Worm (Caenorhabditis elegans) whole organism, young adult: Measurements from ENCODE around the gene bir-1.

ENCODE experiments used
- F37B4.10 ChIP-seq: fragments of 200-800 bp; sonication (Bioruptor generic); IDR thresholded peaks from 2 replicates; pipeline ENCODE4 v1.3.6; 2022; ENCODE audit warnings: missing genetic modification characterization, missing compliant biosample characterization
- Y95B8A.8 ChIP-seq: fragments of 200-800 bp; sonication (Bioruptor generic); IDR thresholded peaks from 2 replicates; pipeline ENCODE4 v1.3.6; 2022; ENCODE audit warnings: missing genetic modification reagents, missing genetic modification characterization, missing compliant biosample characterization
- cebp-2 ChIP-seq: fragments of 200-800 bp; sonication (Bioruptor generic); IDR thresholded peaks from 2 replicates; pipeline ENCODE4 v1.3.6; 2022; ENCODE audit warnings: missing genetic modification characterization, missing compliant biosample characterization
- hlh-26 ChIP-seq: fragments of 200-800 bp; sonication (Bioruptor generic); conservative IDR thresholded peaks from 2 replicates; pipeline ENCODE4 v1.3.6; 2022; ENCODE audit warnings: missing genetic modification reagents, missing genetic modification characterization, missing compliant biosample characterization
- nhr-90 ChIP-seq: sonication (generic microtip); optimal IDR thresholded peaks from 2 replicates; lab custom pipeline; 2016; ENCODE audit warnings: missing genotype, mild to moderate bottlenecking, missing genetic modification characterization, missing compliant biosample characterization
- snpc-4 ChIP-seq, 5 experiments: fragments of 150-350 bp in 1 of 5; sonication (generic microtip) in 4 of 5; optimal IDR thresholded peaks; 2 replicates each; lab custom pipeline; 2014 to 2018; ENCODE audit warnings: missing genetic modification characterization in 5 of 5, missing biosample characterization in 3 of 5, antibody characterized with exemption in 2 of 5, mild to moderate bottlenecking in 2 of 5, missing compliant biosample characterization in 2 of 5, missing genotype in 2 of 5, moderate library complexity in 2 of 5, missing genetic modification reagents in 1 of 5
- somi-1 ChIP-seq: fragments of 200-800 bp; sonication (Bioruptor generic); optimal IDR thresholded peaks from 2 replicates; lab custom pipeline; 2018; ENCODE audit warnings: mild to moderate bottlenecking, missing genetic modification characterization, missing compliant biosample characterization
- tlf-1 ChIP-seq: fragments of 200-800 bp; sonication (Bioruptor generic); optimal IDR thresholded peaks from 2 replicates; lab custom pipeline; 2018; ENCODE audit warnings: mild to moderate bottlenecking, missing genetic modification characterization, missing compliant biosample characterization

ce11 chrV:11645244-11645643, 967 bp downstream of the bir-1 start, which contains the start of gene skp-1:
- TF ChIP-seq tlf-1 (GFP tag; lab: Kevin White, UChicago) (no peak), somi-1 (no peak), hlh-26 (no peak), nhr-90 (tag; lab: Kevin White, UChicago) (no peak), snpc-4 (GFP tag; optimal IDR thresholded peaks at IDR 0.05; lab: Kevin White, UChicago) (no peak), snpc-4 (tag; optimal IDR thresholded peaks at IDR 0.05; lab: Kevin White, UChicago) (no peak), Y95B8A.8 (GFP tag; lab: Robert Waterston, UW) (no peak), F37B4.10 (GFP tag; lab: Robert Waterston, UW) (no peak), cebp-2 (GFP tag; lab: Robert Waterston, UW) (no peak)
